Worm (Caenorhabditis elegans): Measurements from ENCODE around the gene mlt-3.

DNA sequence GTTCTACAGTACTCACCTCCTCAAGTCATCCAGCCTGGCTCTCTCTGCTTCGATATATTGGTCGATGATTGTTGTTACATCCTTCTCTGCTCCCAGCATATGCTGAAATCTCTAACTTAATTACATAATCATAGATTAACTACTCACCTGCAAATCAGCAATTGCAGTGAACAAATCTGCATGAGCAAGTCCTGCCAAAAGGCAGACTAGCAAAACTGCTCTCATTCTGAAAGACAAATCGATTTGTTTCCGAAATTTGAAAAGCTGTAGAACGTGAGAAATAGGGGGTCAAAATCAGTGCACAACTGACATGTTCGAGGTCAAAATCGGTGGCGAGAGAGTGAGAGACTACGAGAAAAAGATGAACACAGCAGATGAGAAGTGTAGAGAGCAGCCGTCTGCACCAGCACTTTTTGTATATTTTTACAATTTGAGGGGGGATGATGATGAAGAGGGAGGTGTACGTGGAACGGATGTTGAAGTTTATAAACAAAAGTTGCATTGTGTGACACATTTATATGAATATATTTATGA is 11.1 kb downstream of the mlt-3 start, which contains the start of gene phy-2:
- TF ChIP-seq pha-4 (GFP tag; IDR thresholded peaks at IDR 0.05) (no peak), pha-4 (tag; optimal IDR thresholded peaks at IDR 0.05) (no peak), set-16 (GFP tag; IDR thresholded peaks at IDR 0.05) (no peak), nhr-28 (tag; optimal IDR thresholded peaks at IDR 0.05) (no peak), lin-1 (GFP tag; IDR thresholded peaks at IDR 0.05) (no peak), dve-1 (tag; optimal IDR thresholded peaks at IDR 0.05; ENCODE audit: insufficient read depth) (no peak)
